Fruit fly (Drosophila melanogaster) whole organism, embryonic: ENCODE measurements around the gene Sirt4.

ENCODE experiments used
- Blimp-1 ChIP-seq: fragments of 200-800 bp; sonication (Bioruptor generic); optimal IDR thresholded peaks from 3 replicates; lab custom pipeline; 2018; ENCODE audit warnings: missing biosample characterization, missing genetic modification characterization, mild to moderate bottlenecking, moderate library complexity, missing genetic modification reagents
- CG10959 ChIP-seq: fragments of 200-800 bp; sonication (Bioruptor generic); IDR thresholded peaks from 2 replicates; pipeline ENCODE4 v1.3.6; 2022; ENCODE audit warnings: missing biosample characterization, missing genetic modification characterization
- CG13894 ChIP-seq: fragments of 200-800 bp; sonication (Bioruptor generic); optimal IDR thresholded peaks from 3 replicates; lab custom pipeline; 2018; ENCODE audit warnings: missing biosample characterization, mild to moderate bottlenecking, missing genetic modification characterization, moderate library complexity
- CG17385 ChIP-seq: fragments of 200-800 bp; sonication (Bioruptor generic); optimal IDR thresholded peaks from 3 replicates; lab custom pipeline; 2018; ENCODE audit warnings: missing biosample characterization, mild to moderate bottlenecking, missing genetic modification characterization
- CG17612 ChIP-seq: fragments of 200-800 bp; sonication (Bioruptor generic); IDR thresholded peaks from 2 replicates; pipeline ENCODE4 v1.3.6; 2022; ENCODE audit warnings: missing biosample characterization, missing genetic modification characterization
- CG2712 ChIP-seq: fragments of 200-800 bp; optimal IDR thresholded peaks from 3 replicates; lab custom pipeline; 2019; ENCODE audit warnings: missing biosample characterization, mild to moderate bottlenecking, missing genetic modification characterization, moderate library complexity
- CG34224 ChIP-seq: fragments of 200-800 bp; sonication (Bioruptor generic); IDR thresholded peaks from 3 replicates; pipeline ENCODE4 v1.3.6; 2022; ENCODE audit warnings: missing biosample characterization, missing genetic modification characterization; ENCODE audit not compliant: partially characterized antibody
- CG34376 ChIP-seq: fragments of 200-800 bp; sonication (Bioruptor generic); optimal IDR thresholded peaks from 2 replicates; lab custom pipeline; 2018; ENCODE audit warnings: missing biosample characterization, mild to moderate bottlenecking, missing genetic modification characterization
- CG4282 ChIP-seq: fragments of 200-800 bp; sonication (Bioruptor generic); optimal IDR thresholded peaks from 2 replicates; lab custom pipeline; 2016; ENCODE audit warnings: missing biosample characterization, missing genetic modification characterization
- CG4360 ChIP-seq: fragments of 200-800 bp; sonication (Bioruptor generic); IDR thresholded peaks from 2 replicates; pipeline ENCODE4 v1.3.6; 2022; ENCODE audit warnings: missing biosample characterization, missing genetic modification characterization
- CG43689 ChIP-seq: fragments of 200-800 bp; sonication (Bioruptor generic); IDR thresholded peaks from 2 replicates; pipeline ENCODE4 v1.3.6; 2022; ENCODE audit warnings: missing biosample characterization, missing genetic modification characterization
- CG4820 ChIP-seq: fragments of 200-800 bp; sonication (Bioruptor generic); optimal IDR thresholded peaks from 3 replicates; lab custom pipeline; 2016; ENCODE audit warnings: missing biosample characterization, missing genetic modification characterization
- CG6254 ChIP-seq: fragments of 200-800 bp; sonication (Bioruptor generic); optimal IDR thresholded peaks from 3 replicates; lab custom pipeline; 2017; ENCODE audit warnings: mild to moderate bottlenecking, missing biosample characterization, missing genetic modification reagents, missing genetic modification characterization
- CG7839 ChIP-seq: fragments of 200-800 bp; sonication (Bioruptor generic); optimal IDR thresholded peaks from 3 replicates; lab custom pipeline; 2018; ENCODE audit warnings: missing biosample characterization, mild to moderate bottlenecking, missing genetic modification characterization, moderate library complexity
- CTCF ChIP-seq: fragments of 200-800 bp; sonication (Bioruptor generic); optimal IDR thresholded peaks from 2 replicates; lab custom pipeline; 2017; ENCODE audit warnings: missing biosample characterization, mild to moderate bottlenecking, missing genetic modification characterization, moderate library complexity
- Deaf1 ChIP-seq: fragments of 200-800 bp; optimal IDR thresholded peaks from 3 replicates; lab custom pipeline; 2019; ENCODE audit warnings: missing biosample characterization, mild to moderate bottlenecking, missing genetic modification characterization, moderate library complexity
- Dip2 ChIP-seq: fragments of 200-800 bp; sonication (Bioruptor generic); IDR thresholded peaks from 2 replicates; pipeline ENCODE4 v1.3.6; 2022; ENCODE audit warnings: missing biosample characterization, missing genetic modification characterization
- Elba2 ChIP-seq: fragments of 200-800 bp; sonication (Bioruptor generic); optimal IDR thresholded peaks from 3 replicates; lab custom pipeline; 2016; ENCODE audit warnings: missing biosample characterization, missing genetic modification characterization
- Fer2 ChIP-seq: fragments of 200-800 bp; sonication (Bioruptor generic); optimal IDR thresholded peaks from 2 replicates; lab custom pipeline; 2018; ENCODE audit warnings: missing biosample characterization, mild to moderate bottlenecking, missing genetic modification characterization, moderate library complexity
- HLH4C ChIP-seq: fragments of 200-800 bp; sonication (Bioruptor generic); IDR thresholded peaks from 3 replicates; pipeline ENCODE4 v1.3.6; 2022; ENCODE audit warnings: missing biosample characterization, missing genetic modification characterization; ENCODE audit not compliant: partially characterized antibody
- Hmr ChIP-seq: fragments of 200-800 bp; sonication (Bioruptor generic); optimal IDR thresholded peaks from 3 replicates; lab custom pipeline; 2017; ENCODE audit warnings: mild to moderate bottlenecking, missing biosample characterization, missing genetic modification reagents, missing genetic modification characterization
- Hsf ChIP-seq: fragments of 200-800 bp; sonication (Bioruptor generic); optimal IDR thresholded peaks from 3 replicates; lab custom pipeline; 2016; ENCODE audit warnings: missing biosample characterization, missing genetic modification characterization
- Lhr ChIP-seq: fragments of 200-800 bp; sonication (Bioruptor generic); optimal IDR thresholded peaks from 3 replicates; lab custom pipeline; 2017; ENCODE audit warnings: mild to moderate bottlenecking, missing biosample characterization, missing genetic modification reagents, missing genetic modification characterization
- Sry-δ ChIP-seq: fragments of 200-800 bp; sonication (Bioruptor generic); optimal IDR thresholded peaks from 2 replicates; lab custom pipeline; 2016; ENCODE audit warnings: missing biosample characterization, missing genetic modification characterization
- TFAM ChIP-seq: fragments of 200-800 bp; sonication (Bioruptor generic); optimal IDR thresholded peaks from 2 replicates; lab custom pipeline; 2017; ENCODE audit warnings: missing biosample characterization, missing genetic modification characterization, inconsistent platforms
- Usf ChIP-seq: fragments of 200-800 bp; sonication (Bioruptor generic); optimal IDR thresholded peaks from 2 replicates; lab custom pipeline; 2017; ENCODE audit warnings: missing genotype, missing biosample characterization, missing genetic modification characterization
- ato ChIP-seq: fragments of 200-800 bp; sonication (Bioruptor generic); IDR thresholded peaks from 2 replicates; pipeline ENCODE4 v1.3.6; 2022; ENCODE audit warnings: missing biosample characterization, missing genetic modification characterization; ENCODE audit not compliant: partially characterized antibody
- bsh ChIP-seq, 2 experiments: fragments of 200-800 bp; sonication (Bioruptor generic); optimal IDR thresholded peaks; 2 replicates each; lab custom pipeline; 2017 to 2018; ENCODE audit warnings: mild to moderate bottlenecking in 2 of 2, missing biosample characterization in 2 of 2, missing genetic modification characterization in 2 of 2, moderate library complexity in 1 of 2
- cad ChIP-seq: fragments of >200 bp; optimal IDR thresholded peaks from 2 replicates; lab custom pipeline; 2017; ENCODE audit warnings: missing biosample characterization, missing genetic modification characterization
- cato ChIP-seq: fragments of 200-800 bp; sonication (Bioruptor generic); optimal IDR thresholded peaks from 2 replicates; lab custom pipeline; 2016; ENCODE audit warnings: missing biosample characterization, missing genetic modification characterization, borderline replicate concordance
- chm ChIP-seq: fragments of 200-800 bp; sonication (Bioruptor generic); IDR thresholded peaks from 2 replicates; pipeline ENCODE4 v1.3.6; 2022; ENCODE audit warnings: missing biosample characterization, missing genetic modification characterization
- dimm ChIP-seq: fragments of 200-800 bp; sonication (Bioruptor generic); IDR thresholded peaks from 2 replicates; pipeline ENCODE4 v1.3.6; 2022; ENCODE audit warnings: missing biosample characterization, missing genetic modification characterization
- dysf ChIP-seq: fragments of 200-800 bp; sonication (Bioruptor generic); IDR thresholded peaks from 3 replicates; pipeline ENCODE4 v1.3.6; 2022; ENCODE audit warnings: missing biosample characterization, missing genetic modification characterization
- emc ChIP-seq: fragments of 200-800 bp; sonication (Bioruptor generic); optimal IDR thresholded peaks from 2 replicates; lab custom pipeline; 2016; ENCODE audit warnings: missing biosample characterization, missing genetic modification characterization
- eve ChIP-seq, 2 experiments: fragments of >200 bp; optimal IDR thresholded peaks; 2 replicates each; lab custom pipeline; 2017; ENCODE audit warnings: missing biosample characterization in 2 of 2, missing genetic modification characterization in 2 of 2
- exex ChIP-seq: fragments of 200-800 bp; sonication (Bioruptor generic); optimal IDR thresholded peaks from 4 replicates; lab custom pipeline; 2018; ENCODE audit warnings: missing biosample characterization, mild to moderate bottlenecking, missing genetic modification characterization, moderate library complexity
- gce ChIP-seq: fragments of 200-800 bp; sonication (Bioruptor generic); IDR thresholded peaks from 3 replicates; pipeline ENCODE4 v1.3.6; 2022; ENCODE audit warnings: missing biosample characterization, missing genetic modification characterization
- grau ChIP-seq: fragments of 200-800 bp; optimal IDR thresholded peaks from 3 replicates; lab custom pipeline; 2019; ENCODE audit warnings: missing biosample characterization, mild to moderate bottlenecking, missing genetic modification characterization, moderate library complexity
- gro ChIP-seq: fragments of 200-800 bp; sonication (Bioruptor generic); optimal IDR thresholded peaks from 2 replicates; lab custom pipeline; 2016; ENCODE audit warnings: missing biosample characterization, missing genetic modification characterization
- ham ChIP-seq: fragments of 200-800 bp; sonication (Bioruptor generic); IDR thresholded peaks from 2 replicates; pipeline ENCODE4 v1.3.6; 2022; ENCODE audit warnings: missing biosample characterization, missing genetic modification characterization
- nmo ChIP-seq: fragments of 200-800 bp; sonication (Bioruptor generic); optimal IDR thresholded peaks from 2 replicates; lab custom pipeline; 2018; ENCODE audit warnings: missing biosample characterization, mild to moderate bottlenecking, missing genetic modification characterization, moderate library complexity
- p53 ChIP-seq: fragments of 200-800 bp; sonication (Bioruptor generic); optimal IDR thresholded peaks from 2 replicates; lab custom pipeline; 2016; ENCODE audit warnings: missing biosample characterization, missing genetic modification characterization
- pum ChIP-seq: fragments of 200-800 bp; sonication (Bioruptor generic); optimal IDR thresholded peaks from 2 replicates; lab custom pipeline; 2016; ENCODE audit warnings: missing biosample characterization, missing genetic modification characterization
- run ChIP-seq: fragments of 200-800 bp; sonication (Bioruptor generic); optimal IDR thresholded peaks from 3 replicates; lab custom pipeline; 2018; ENCODE audit warnings: missing biosample characterization, mild to moderate bottlenecking, missing genetic modification characterization
- slbo ChIP-seq: fragments of 200-800 bp; sonication (Bioruptor generic); IDR thresholded peaks from 2 replicates; pipeline ENCODE4 v1.3.6; 2022; ENCODE audit warnings: missing biosample characterization, missing genetic modification characterization
- sna ChIP-seq: fragments of 200-800 bp; sonication (Bioruptor generic); IDR thresholded peaks from 2 replicates; pipeline ENCODE4 v1.3.6; 2022; ENCODE audit warnings: missing biosample characterization, missing genetic modification characterization; ENCODE audit not compliant: partially characterized antibody
- sob ChIP-seq: fragments of 200-800 bp; sonication (Bioruptor generic); IDR thresholded peaks from 2 replicates; pipeline ENCODE4 v1.3.6; 2022; ENCODE audit warnings: missing biosample characterization, missing genetic modification characterization
- tgo ChIP-seq: fragments of 200-800 bp; sonication (Bioruptor generic); IDR thresholded peaks from 3 replicates; pipeline ENCODE4 v1.3.6; 2022; ENCODE audit warnings: missing biosample characterization, missing genetic modification characterization
- yki ChIP-seq: fragments of >200 bp; optimal IDR thresholded peaks from 3 replicates; lab custom pipeline; 2018
- z ChIP-seq: fragments of 200-800 bp; sonication (Bioruptor generic); IDR thresholded peaks from 3 replicates; pipeline ENCODE4 v1.3.6; 2022; ENCODE audit warnings: missing biosample characterization, missing genetic modification characterization

Sirt4 gene

dm6 chrX:5672243-5673051, 6.7 kb upstream of the Sirt4 start, which contains the start of gene RpL35 (continued):
- no peak for TF ChIP-seq Dip2 (GFP tag; lab: Robert Waterston, UW)
- no peak for TF ChIP-seq chm
- TF ChIP-seq CG4820 (GFP tag; lab: Kevin White, UChicago) = no peak
- TF ChIP-seq p53 (GFP tag; lab: Kevin White, UChicago) = no peak
- no peak for TF ChIP-seq gro
- peak; percentile 27 for TF ChIP-seq CG2712 (tag; lab: Kevin White, UChicago)
- TF ChIP-seq Blimp-1 (GFP tag; lab: Kevin White, UChicago) = peak; percentile 23
- TF ChIP-seq sob = peak; percentile 48; the same call in 1 of the 2 replicates
- no peak for TF ChIP-seq cad (GFP tag; lab: Kevin White, UChicago)
- TF ChIP-seq emc (GFP tag; lab: Kevin White, UChicago) = no peak
- peak; percentile 2 for TF ChIP-seq run (tag; lab: Kevin White, UChicago)
- peak; percentile 45 for TF ChIP-seq nmo (GFP tag; lab: Kevin White, UChicago)
- peak; percentile 9 for TF ChIP-seq Fer2 (tag; lab: Kevin White, UChicago)
- peak; percentile 48 for TF ChIP-seq Hsf (GFP tag; lab: Kevin White, UChicago)
- no peak for TF ChIP-seq ham (GFP tag; lab: Robert Waterston, UW)
- no peak for TF ChIP-seq CG10959
- peak; percentile 23; the same call in 1 of the 2 replicates for TF ChIP-seq slbo
- no peak for TF ChIP-seq exex
- no peak for TF ChIP-seq tgo (GFP tag; lab: Robert Waterston, UW)
- no peak for TF ChIP-seq CG4360
- TF ChIP-seq z (GFP tag; lab: Robert Waterston, UW) = no peak
- TF ChIP-seq cato (GFP tag; lab: Kevin White, UChicago) = no peak
- 0 out of 3 replicates have a peak, but pooled peaks have one; percentile 23 for TF ChIP-seq dysf (GFP tag; lab: Robert Waterston, UW)
- TF ChIP-seq Elba2 (GFP tag; lab: Kevin White, UChicago) = no peak
- peak; percentile 87 for TF ChIP-seq Sry-δ (GFP tag; lab: Kevin White, UChicago)
- no peak for TF ChIP-seq CG34224 (GFP tag; lab: Robert Waterston, UW)
- no peak for TF ChIP-seq HLH4C
- TF ChIP-seq ato (GFP tag; lab: Robert Waterston, UW) = no peak
- peak; percentile 20 for TF ChIP-seq pum (GFP tag; lab: Kevin White, UChicago)
- peak; percentile 14 for TF ChIP-seq CTCF
- TF ChIP-seq CG43689 (GFP tag; lab: Robert Waterston, UW) = no peak
- TF ChIP-seq CG6254 = peak; percentile 35
- TF ChIP-seq CG17612 (GFP tag; lab: Robert Waterston, UW) = no peak
- peak; percentile 40 for TF ChIP-seq CG13894 (tag; lab: Kevin White, UChicago)
- 0 out of 2 replicates have a peak, but pooled peaks have one; percentile 43 for TF ChIP-seq sna (GFP tag; lab: Robert Waterston, UW)
- no peak for TF ChIP-seq gce (GFP tag; lab: Robert Waterston, UW)
- peak; percentile 96 for TF ChIP-seq CG17385 (GFP tag; lab: Kevin White, UChicago)
- no peak for TF ChIP-seq yki (lab: Kevin White, UChicago)
- peak; percentile 70 for TF ChIP-seq CG34376 (GFP tag; lab: Kevin White, UChicago)
- peak; percentile 49 for TF ChIP-seq CG7839
- TF ChIP-seq bsh (GFP tag; optimal IDR thresholded peaks at IDR 0.05; lab: Kevin White, UChicago) = peak in 1 of 2 experiments; percentile 26
- peak; percentile 1 for TF ChIP-seq Deaf1 (tag; lab: Kevin White, UChicago)
- TF ChIP-seq eve (GFP tag; optimal IDR thresholded peaks at IDR 0.05; lab: Kevin White, UChicago) = no peak
- no peak for TF ChIP-seq Usf (GFP tag; lab: Kevin White, UChicago)
- peak; percentile 76 for TF ChIP-seq Hmr
- no peak for TF ChIP-seq TFAM (GFP tag; lab: Kevin White, UChicago)
- no peak for TF ChIP-seq dimm
- TF ChIP-seq Lhr (GFP tag; lab: Kevin White, UChicago) = peak; percentile 60
- TF ChIP-seq grau (tag; lab: Kevin White, UChicago) = peak; percentile 43
- peak; percentile 29 for TF ChIP-seq CG4282
